Worm (Caenorhabditis elegans) whole organism, L2 larva: ENCODE data around the gene ula-1.

ENCODE experiments used
- C34F6.9 ChIP-seq: fragments of 150-350 bp; optimal IDR thresholded peaks from 2 replicates; lab custom pipeline; 2014; ENCODE audit warnings: missing biosample characterization, missing genetic modification characterization
- F13H6.1 ChIP-seq: sonication (generic microtip); optimal IDR thresholded peaks from 2 replicates; lab custom pipeline; 2016; ENCODE audit warnings: missing genetic modification characterization, missing compliant biosample characterization
- R02D3.7 ChIP-seq: fragments of 150-350 bp; optimal IDR thresholded peaks from 2 replicates; lab custom pipeline; 2014; ENCODE audit warnings: missing biosample characterization, missing genetic modification characterization
- ZK546.5 ChIP-seq: sonication (generic microtip); optimal IDR thresholded peaks from 2 replicates; lab custom pipeline; 2017; ENCODE audit warnings: missing biosample characterization, missing genetic modification characterization
- alr-1 ChIP-seq: fragments of 150-350 bp; optimal IDR thresholded peaks from 2 replicates; lab custom pipeline; 2014; ENCODE audit warnings: missing biosample characterization, missing genetic modification characterization
- aly-2 ChIP-seq: fragments of 150-350 bp; optimal IDR thresholded peaks from 2 replicates; lab custom pipeline; 2014; ENCODE audit warnings: missing biosample characterization, missing genetic modification characterization
- ama-1 ChIP-seq: fragments of 150-350 bp; optimal IDR thresholded peaks from 2 replicates; lab custom pipeline; 2018; ENCODE audit warnings: inconsistent platforms
- blmp-1 ChIP-seq: sonication (generic microtip); optimal IDR thresholded peaks from 2 replicates; lab custom pipeline; 2017; ENCODE audit warnings: missing genetic modification characterization, mild to moderate bottlenecking, missing compliant biosample characterization, antibody characterized with exemption, moderate library complexity; ENCODE audit not compliant: insufficient read depth
- ceh-16 ChIP-seq: fragments of 150-350 bp; optimal IDR thresholded peaks from 2 replicates; lab custom pipeline; 2014; ENCODE audit warnings: missing biosample characterization, missing genetic modification characterization
- ceh-82 ChIP-seq: fragments of 150-350 bp; optimal IDR thresholded peaks from 2 replicates; lab custom pipeline; 2014; ENCODE audit warnings: missing biosample characterization, missing genetic modification characterization
- crh-2 ChIP-seq: sonication (generic microtip); optimal IDR thresholded peaks from 2 replicates; lab custom pipeline; 2017; ENCODE audit warnings: missing biosample characterization, missing genetic modification characterization
- dmd-4 ChIP-seq: sonication (generic microtip); optimal IDR thresholded peaks from 2 replicates; lab custom pipeline; 2017; ENCODE audit warnings: missing biosample characterization, missing genetic modification characterization
- egl-27 ChIP-seq: sonication (generic microtip); optimal IDR thresholded peaks from 3 replicates; lab custom pipeline; 2017; ENCODE audit warnings: missing biosample characterization, missing genetic modification reagents, missing genetic modification characterization
- elt-1 ChIP-seq: fragments of 150-350 bp; optimal IDR thresholded peaks from 2 replicates; lab custom pipeline; 2014; ENCODE audit warnings: missing biosample characterization, missing genetic modification characterization
- elt-3 ChIP-seq: sonication (generic microtip); optimal IDR thresholded peaks from 2 replicates; lab custom pipeline; 2017; ENCODE audit warnings: missing biosample characterization, missing genetic modification characterization
- fos-1 ChIP-seq: fragments of 150-350 bp; optimal IDR thresholded peaks from 2 replicates; lab custom pipeline; 2014; ENCODE audit warnings: missing biosample characterization, missing genetic modification characterization
- gmeb-1 ChIP-seq: fragments of 150-350 bp; optimal IDR thresholded peaks from 2 replicates; lab custom pipeline; 2014; ENCODE audit warnings: missing biosample characterization, missing genetic modification characterization
- lin-11 ChIP-seq: fragments of 150-350 bp; sonication (generic microtip); optimal IDR thresholded peaks from 2 replicates; lab custom pipeline; 2014; ENCODE audit warnings: missing biosample characterization, missing genetic modification characterization, inconsistent platforms, mixed read lengths
- lin-13 ChIP-seq: fragments of 150-350 bp; optimal IDR thresholded peaks from 2 replicates; lab custom pipeline; 2014; ENCODE audit warnings: missing biosample characterization, missing genetic modification reagents, missing genetic modification characterization
- lin-39 ChIP-seq: fragments of 150-350 bp; optimal IDR thresholded peaks from 2 replicates; lab custom pipeline; 2014; ENCODE audit warnings: missing biosample characterization, missing genetic modification reagents, missing genetic modification characterization
- lsy-2 ChIP-seq, 2 experiments: fragments of 150-350 bp in 1 of 2; sonication (generic microtip) in 1 of 2; optimal IDR thresholded peaks; 2 replicates each; lab custom pipeline; 2014 to 2017; ENCODE audit warnings: missing biosample characterization in 2 of 2, missing genetic modification characterization in 2 of 2
- mab-5 ChIP-seq: fragments of 150-350 bp; optimal IDR thresholded peaks from 2 replicates; lab custom pipeline; 2014; ENCODE audit warnings: missing biosample characterization, missing genetic modification characterization
- mbf-1 ChIP-seq: sonication (generic microtip); optimal IDR thresholded peaks from 2 replicates; lab custom pipeline; 2017; ENCODE audit warnings: missing biosample characterization, missing genetic modification characterization
- nhr-10 ChIP-seq: sonication (generic microtip); optimal IDR thresholded peaks from 2 replicates; lab custom pipeline; 2017; ENCODE audit warnings: missing biosample characterization, missing genetic modification characterization
- nhr-11 ChIP-seq: fragments of 150-350 bp; optimal IDR thresholded peaks from 2 replicates; lab custom pipeline; 2014; ENCODE audit warnings: missing biosample characterization, missing genetic modification characterization
- nhr-12 ChIP-seq: fragments of 150-350 bp; optimal IDR thresholded peaks from 2 replicates; lab custom pipeline; 2014; ENCODE audit warnings: missing biosample characterization, missing genetic modification characterization
- nhr-21 ChIP-seq: fragments of 150-350 bp; optimal IDR thresholded peaks from 2 replicates; lab custom pipeline; 2014; ENCODE audit warnings: missing biosample characterization, missing genetic modification characterization
- nhr-23 ChIP-seq: fragments of 150-350 bp; optimal IDR thresholded peaks from 2 replicates; lab custom pipeline; 2014; ENCODE audit warnings: missing biosample characterization, missing genetic modification reagents, missing genetic modification characterization
- nhr-237 ChIP-seq: fragments of 150-350 bp; optimal IDR thresholded peaks from 2 replicates; lab custom pipeline; 2014; ENCODE audit warnings: missing biosample characterization, missing genetic modification characterization
- nhr-25 ChIP-seq: fragments of 150-350 bp; sonication (generic microtip); optimal IDR thresholded peaks from 3 replicates; lab custom pipeline; 2014; ENCODE audit warnings: missing biosample characterization, missing genetic modification characterization
- nhr-6 ChIP-seq: fragments of 150-350 bp; optimal IDR thresholded peaks from 2 replicates; lab custom pipeline; 2014; ENCODE audit warnings: missing biosample characterization, missing genetic modification characterization
- nhr-77 ChIP-seq: fragments of 150-350 bp; optimal IDR thresholded peaks from 2 replicates; lab custom pipeline; 2014; ENCODE audit warnings: missing biosample characterization, missing genetic modification characterization
- peb-1 ChIP-seq: fragments of 150-350 bp; optimal IDR thresholded peaks from 2 replicates; lab custom pipeline; 2014; ENCODE audit warnings: missing biosample characterization, missing genetic modification characterization
- sem-4 ChIP-seq: fragments of 150-350 bp; optimal IDR thresholded peaks from 2 replicates; lab custom pipeline; 2014; ENCODE audit warnings: missing biosample characterization, missing genetic modification reagents, missing genetic modification characterization
- skn-1 ChIP-seq: sonication (generic microtip); optimal IDR thresholded peaks from 2 replicates; lab custom pipeline; 2017; ENCODE audit warnings: missing biosample characterization, missing genetic modification characterization
- sma-9 ChIP-seq, 2 experiments: fragments of 150-350 bp in 1 of 2; sonication (generic microtip) in 1 of 2; optimal IDR thresholded peaks; 2 replicates each; lab custom pipeline; 2014 to 2016; ENCODE audit warnings: missing genetic modification characterization in 2 of 2, mild to moderate bottlenecking in 1 of 2, missing biosample characterization in 1 of 2, missing compliant biosample characterization in 1 of 2, missing genetic modification reagents in 1 of 2, moderate library complexity in 1 of 2
- snpc-4 ChIP-seq: fragments of 150-350 bp; optimal IDR thresholded peaks from 2 replicates; lab custom pipeline; 2014; ENCODE audit warnings: missing biosample characterization, missing genetic modification characterization
- unc-39 ChIP-seq: fragments of 150-350 bp; optimal IDR thresholded peaks from 2 replicates; lab custom pipeline; 2014; ENCODE audit warnings: missing biosample characterization, missing genetic modification characterization
- unc-55 ChIP-seq: fragments of 150-350 bp; sonication (generic microtip); optimal IDR thresholded peaks from 3 replicates; lab custom pipeline; 2014; ENCODE audit warnings: missing biosample characterization, missing genetic modification reagents, missing genetic modification characterization
- zag-1 ChIP-seq: fragments of 150-350 bp; optimal IDR thresholded peaks from 2 replicates; lab custom pipeline; 2014; ENCODE audit warnings: missing biosample characterization, missing genetic modification characterization
- ztf-1 ChIP-seq: fragments of 200-800 bp; sonication (Bioruptor generic); conservative IDR thresholded peaks from 2 replicates; pipeline ENCODE4 v1.3.6; 2022; ENCODE audit warnings: missing genetic modification characterization, missing compliant biosample characterization
- ztf-11 ChIP-seq: sonication (generic microtip); optimal IDR thresholded peaks from 2 replicates; lab custom pipeline; 2017; ENCODE audit warnings: missing biosample characterization, missing genetic modification characterization
- ztf-4 ChIP-seq: fragments of 150-350 bp; optimal IDR thresholded peaks from 2 replicates; lab custom pipeline; 2014; ENCODE audit warnings: missing biosample characterization, missing genetic modification characterization

ula-1 gene

ce11 chrIII:4937022-4937421, 16.9 kb upstream of the ula-1 start, which contains the start of gene fsn-1:
Gene fsn-1, plus strand, starts transcription at chrIII:4937322.
- TF ChIP-seq aly-2 (tag; lab: Kevin White, UChicago): no peak
- no peak for TF ChIP-seq sma-9 (GFP tag; optimal IDR thresholded peaks at IDR 0.05; lab: Kevin White, UChicago)
- no peak for TF ChIP-seq sma-9 (tag; optimal IDR thresholded peaks at IDR 0.05; lab: Kevin White, UChicago)
- TF ChIP-seq blmp-1 (tag; lab: Kevin White, UChicago): no peak
- no peak for TF ChIP-seq alr-1 (tag; lab: Kevin White, UChicago)
- no peak for TF ChIP-seq nhr-12 (tag; lab: Kevin White, UChicago)
- TF ChIP-seq snpc-4: no peak
- TF ChIP-seq egl-27 (tag; lab: Kevin White, UChicago): no peak
- TF ChIP-seq crh-2 (tag; lab: Kevin White, UChicago): no peak
- TF ChIP-seq, all 48 proteins: peak for 0

ce11 chrIII:4934896-4935628, 14.9 kb upstream of the ula-1 start, which contains the start of gene mrps-18C:
Gene mrps-18C, plus strand, starts transcription at chrIII:4935578.
- TF ChIP-seq nhr-21 (tag; lab: Kevin White, UChicago) (no peak), lsy-2 (tag; optimal IDR thresholded peaks at IDR 0.05; lab: Kevin White, UChicago) (peak in 1 of 2 experiments; percentile 53), unc-55 (peak; percentile 52), gmeb-1 (tag; lab: Kevin White, UChicago) (peak; percentile 50), C34F6.9 (tag; lab: Kevin White, UChicago) (peak; percentile 44)

DNA sequence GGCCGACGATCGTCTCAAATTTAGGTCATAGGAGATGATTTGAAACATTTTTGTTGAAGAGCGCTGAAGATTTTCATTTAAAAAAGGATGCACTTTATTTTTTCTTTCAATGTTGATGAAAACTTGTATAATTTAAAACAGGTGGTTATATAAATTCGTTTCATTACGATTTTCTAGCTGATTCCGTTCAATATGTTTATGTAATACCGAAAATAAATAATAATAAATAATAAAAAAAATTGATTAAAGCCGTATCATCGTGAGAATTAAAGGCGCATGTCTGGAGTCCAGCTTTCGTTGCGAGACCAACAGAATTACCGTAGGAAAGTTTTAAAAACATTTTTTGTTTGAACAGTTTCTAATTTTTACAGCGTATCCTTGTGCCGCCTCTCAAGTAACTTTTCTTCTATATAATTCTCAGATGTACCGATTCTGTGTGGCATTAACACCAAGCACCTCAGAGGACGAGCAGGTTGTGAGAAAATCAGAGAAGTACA, 12.1 kb upstream of the ula-1 start, which contains the start of the genes C26E6.12 and eri-9:
Gene C26E6.12 (minus strand): TSS at position 51 of the 497 bp plus-strand sequence.
Gene eri-9 (plus strand): TSS at position 248 of the 497 bp plus-strand sequence.
- TF ChIP-seq gmeb-1 (tag; lab: Kevin White, UChicago): no peak
- TF ChIP-seq nhr-10 (tag; lab: Kevin White, UChicago): no peak
- no peak for TF ChIP-seq dmd-4 (tag; lab: Kevin White, UChicago)
- TF ChIP-seq nhr-25 (tag; lab: Kevin White, UChicago): no peak
- TF ChIP-seq lin-11 (tag; lab: Kevin White, UChicago): no peak
- no peak for TF ChIP-seq nhr-23 (tag; lab: Kevin White, UChicago)
- no peak for TF ChIP-seq lin-39 (tag; lab: Kevin White, UChicago)
- no peak for TF ChIP-seq R02D3.7 (tag; lab: Kevin White, UChicago)
- no peak for TF ChIP-seq nhr-6
- TF ChIP-seq unc-39: no peak
- TF ChIP-seq ztf-1 (GFP tag; lab: Robert Waterston, UW): no peak
- no peak for TF ChIP-seq nhr-21 (tag; lab: Kevin White, UChicago)
- no peak for TF ChIP-seq sem-4
- no peak for TF ChIP-seq ztf-11 (tag; lab: Kevin White, UChicago)
- no peak for TF ChIP-seq ceh-82 (tag; lab: Kevin White, UChicago)
- no peak for TF ChIP-seq skn-1 (tag; lab: Kevin White, UChicago)
- TF ChIP-seq zag-1 (tag; lab: Kevin White, UChicago): no peak

DNA sequence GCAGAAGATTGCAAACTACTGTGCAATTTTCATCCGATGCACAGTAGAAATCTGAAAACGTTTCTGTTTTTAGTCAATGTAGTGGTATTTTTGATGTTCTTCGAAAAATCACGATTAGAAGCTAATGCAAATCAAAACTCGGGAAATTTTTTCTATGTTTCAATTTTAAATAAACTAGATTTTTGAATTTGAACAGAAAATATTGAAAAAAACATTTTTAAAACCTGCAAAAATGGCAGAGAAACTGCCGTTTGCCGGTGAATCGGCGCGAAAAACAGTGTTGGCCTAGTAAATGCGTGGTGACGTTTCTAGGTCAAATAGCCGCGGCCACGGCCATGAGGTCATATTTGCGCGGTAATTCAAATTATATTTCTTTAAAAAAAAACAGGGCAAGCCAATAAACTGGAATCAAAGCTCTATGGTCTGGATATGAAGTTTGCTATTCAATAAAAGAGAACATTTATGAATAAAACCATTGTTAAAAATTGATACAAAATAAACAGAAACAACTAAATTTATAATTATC, 10.1 kb upstream of the ula-1 start, which contains the start of gene set-2:
Gene set-2 (minus strand): TSS at position 51 of the 526 bp plus-strand sequence.
- TF ChIP-seq elt-3 (tag; lab: Kevin White, UChicago) (no peak), ztf-1 (GFP tag; lab: Robert Waterston, UW) (no peak), peb-1 (tag; lab: Kevin White, UChicago) (no peak), ztf-4 (peak; percentile 2), unc-55 (peak; percentile 60), nhr-25 (tag; lab: Kevin White, UChicago) (peak; percentile 64), nhr-237 (tag; lab: Kevin White, UChicago) (no peak), ZK546.5 (tag; lab: Kevin White, UChicago) (no peak), elt-1 (no peak), sem-4 (peak; percentile 16), F13H6.1 (tag; lab: Kevin White, UChicago) (peak; percentile 65), mbf-1 (no peak), nhr-10 (tag; lab: Kevin White, UChicago) (no peak), fos-1 (tag; lab: Kevin White, UChicago) (peak; percentile 14), ceh-16 (tag; lab: Kevin White, UChicago) (no peak), nhr-11 (tag; lab: Kevin White, UChicago) (no peak), lin-13 (GFP tag; lab: Kevin White, UChicago) (peak; percentile 64), unc-39 (no peak), lin-39 (tag; lab: Kevin White, UChicago) (no peak), nhr-6 (no peak), lsy-2 (tag; optimal IDR thresholded peaks at IDR 0.05; lab: Kevin White, UChicago) (peak; percentile 6 to 76), zag-1 (tag; lab: Kevin White, UChicago) (no peak), mab-5 (tag; lab: Kevin White, UChicago) (no peak), lin-11 (tag; lab: Kevin White, UChicago) (peak; percentile 28), nhr-77 (tag; lab: Kevin White, UChicago) (no peak), alr-1 (tag; lab: Kevin White, UChicago) (no peak), dmd-4 (tag; lab: Kevin White, UChicago) (no peak), skn-1 (tag; lab: Kevin White, UChicago) (no peak), ceh-82 (tag; lab: Kevin White, UChicago) (no peak), ama-1 (lab: Kevin White, UChicago) (no peak), C34F6.9 (tag; lab: Kevin White, UChicago) (peak; percentile 52), nhr-12 (tag; lab: Kevin White, UChicago) (no peak)
